Fruit fly (Drosophila melanogaster) S2 (cell line): ENCODE measurements around the gene Crz.

Experiments
- CG8478 ChIP-seq: fragments of >200 bp; optimal IDR thresholded peaks from 2 replicates; lab custom pipeline; 2018
- CTCF ChIP-seq, 2 experiments: fragments of >200 bp; optimal IDR thresholded peaks; 2 replicates each; lab custom pipeline; 2018

- no peak for TF ChIP-seq CTCF (optimal IDR thresholded peaks at IDR 0.05; lab: Kevin White, UChicago)
- TF ChIP-seq CG8478 (lab: Kevin White, UChicago): no peak
Observed at dm6 chr3R:14296126-14296525, 18.5 kb upstream of the Crz start.
